Worm (Caenorhabditis elegans): ENCODE measurements around the gene hlh-13.

The hlh-13 gene

ce11 chrX:4209131-4209530 lies 39.9 kb upstream of the hlh-13 start (continued):
- TF ChIP-seq nhr-47 (tag; optimal IDR thresholded peaks at IDR 0.05) (peak; percentile 100), dpl-1 (GFP tag; optimal IDR thresholded peaks at IDR 0.05) (peak; percentile 56 to 71 (median 61)), aha-1 (tag; optimal IDR thresholded peaks at IDR 0.05) (peak; percentile 94), fos-1 (tag; optimal IDR thresholded peaks at IDR 0.05) (peak; percentile 97), nhr-237 (tag; optimal IDR thresholded peaks at IDR 0.05) (peak; percentile 100), ceh-63 (GFP tag; optimal IDR thresholded peaks at IDR 0.05) (peak; percentile 88), efl-3 (GFP tag; optimal IDR thresholded peaks at IDR 0.05) (peak; percentile 95), mdl-1 (tag; optimal IDR thresholded peaks at IDR 0.05) (peak in 1 of 2 experiments; percentile 95), tlp-1 (tag; optimal IDR thresholded peaks at IDR 0.05) (no peak), isw-1 (GFP tag; IDR thresholded peaks at IDR 0.05) (peak; percentile 93), ztf-11 (tag; optimal IDR thresholded peaks at IDR 0.05) (peak; percentile 78 to 99), pag-3 (tag; optimal IDR thresholded peaks at IDR 0.05; ENCODE audit: borderline replicate concordance, insufficient read depth) (no peak), hlh-4 (tag; optimal IDR thresholded peaks at IDR 0.05) (peak; percentile 89), ces-1 (GFP tag; optimal IDR thresholded peaks at IDR 0.05) (peak; percentile 96), snu-23 (GFP tag; optimal IDR thresholded peaks at IDR 0.05) (peak; percentile 100), ceh-82 (tag; optimal IDR thresholded peaks at IDR 0.05) (peak; percentile 99 to 100 (median 100)), C04F5.9 (tag; optimal IDR thresholded peaks at IDR 0.05) (peak; percentile 96), C16A3.4 (tag; optimal IDR thresholded peaks at IDR 0.05) (peak; percentile 99), lin-39 (tag; optimal IDR thresholded peaks at IDR 0.05) (peak; percentile 99), aly-2 (tag; optimal IDR thresholded peaks at IDR 0.05) (peak; percentile 95), vab-15 (tag; optimal IDR thresholded peaks at IDR 0.05) (peak; percentile 84), swsn-7 (tag; optimal IDR thresholded peaks at IDR 0.05) (peak; percentile 99), ceh-8 (GFP tag; optimal IDR thresholded peaks at IDR 0.05) (peak; percentile 100), unc-98 (GFP tag; IDR thresholded peaks at IDR 0.05) (peak; percentile 94), nhr-71 (tag; optimal IDR thresholded peaks at IDR 0.05) (peak; percentile 99), nhr-28 (tag; optimal IDR thresholded peaks at IDR 0.05) (peak; percentile 15), irx-1 (tag; optimal IDR thresholded peaks at IDR 0.05) (peak; percentile 100), unc-86 (tag; optimal IDR thresholded peaks at IDR 0.05) (peak; percentile 99), pax-3 (tag; optimal IDR thresholded peaks at IDR 0.05) (peak; percentile 94), lin-35 (GFP tag; optimal IDR thresholded peaks at IDR 0.05) (peak; percentile 72 to 91), unc-130 (tag; optimal IDR thresholded peaks at IDR 0.05) (peak; percentile 95), hlh-17 (GFP tag; optimal IDR thresholded peaks at IDR 0.05; ENCODE audit: borderline replicate concordance) (no peak), egl-13 (tag; optimal IDR thresholded peaks at IDR 0.05) (peak; percentile 100), alr-1 (tag; optimal IDR thresholded peaks at IDR 0.05; ENCODE audit: borderline replicate concordance) (no peak), elt-2 (tag; optimal IDR thresholded peaks at IDR 0.05) (peak; percentile 91), skn-1 (tag; optimal IDR thresholded peaks at IDR 0.05) (peak; percentile 99), F16B12.6 (tag; optimal IDR thresholded peaks at IDR 0.05) (peak; percentile 59), snpc-4 (tag; optimal IDR thresholded peaks at IDR 0.05) (peak; percentile 92), lin-14 (GFP tag; optimal IDR thresholded peaks at IDR 0.05) (peak; percentile 99), Y116A8C.19 (tag; optimal IDR thresholded peaks at IDR 0.05; ENCODE audit: borderline replicate concordance) (peak; percentile 42), efl-1 (optimal IDR thresholded peaks at IDR 0.05) (peak; percentile 86 to 90), efl-1 (GFP tag; optimal IDR thresholded peaks at IDR 0.05 in 1 of 2) (peak; percentile 46 to 97), nhr-77 (tag; optimal IDR thresholded peaks at IDR 0.05) (peak; percentile 99), sptf-1 (tag; optimal IDR thresholded peaks at IDR 0.05) (no peak), mef-2 (tag; optimal IDR thresholded peaks at IDR 0.05) (peak; percentile 88), unc-30 (tag; optimal IDR thresholded peaks at IDR 0.05) (peak; percentile 80)

All from whole organism, L1 larva.